Fruit fly (Drosophila melanogaster): Measurements from ENCODE around the gene Arp5.
A peak's percentile ranks its signal among the peaks of the same experiment; 100 is the strongest.

Gene Arp5

DNA sequence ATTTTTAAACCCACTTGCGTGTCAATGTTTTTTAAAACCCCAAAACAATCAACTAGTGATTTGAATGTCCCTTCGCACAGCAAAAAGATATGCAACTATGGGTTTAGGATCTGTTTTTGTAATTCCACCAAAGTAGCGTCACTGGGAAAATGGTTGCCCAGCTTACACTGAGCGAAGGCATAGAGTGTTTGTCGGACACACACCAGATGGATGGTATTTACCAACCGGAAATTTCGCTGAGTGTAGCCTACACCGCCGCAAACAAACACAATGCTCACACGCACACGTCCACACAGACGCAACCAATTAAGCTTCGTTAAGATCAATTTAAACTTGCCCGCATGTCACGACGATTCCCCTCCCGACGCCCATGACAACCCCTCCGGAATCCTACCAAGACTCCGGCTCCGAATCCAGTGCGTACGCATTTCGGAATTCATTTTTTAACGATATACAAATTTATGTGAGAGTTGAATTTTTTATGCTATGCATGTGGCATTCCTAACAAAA lies 43.5 kb downstream of the Arp5 start:
- TF ChIP-seq Ets98B (GFP tag; IDR thresholded peaks at IDR 0.05) (peak; percentile 29; the same call in 1 of the 2 replicates), CG12605 (GFP tag; IDR thresholded peaks at IDR 0.05) (no peak)

DNA sequence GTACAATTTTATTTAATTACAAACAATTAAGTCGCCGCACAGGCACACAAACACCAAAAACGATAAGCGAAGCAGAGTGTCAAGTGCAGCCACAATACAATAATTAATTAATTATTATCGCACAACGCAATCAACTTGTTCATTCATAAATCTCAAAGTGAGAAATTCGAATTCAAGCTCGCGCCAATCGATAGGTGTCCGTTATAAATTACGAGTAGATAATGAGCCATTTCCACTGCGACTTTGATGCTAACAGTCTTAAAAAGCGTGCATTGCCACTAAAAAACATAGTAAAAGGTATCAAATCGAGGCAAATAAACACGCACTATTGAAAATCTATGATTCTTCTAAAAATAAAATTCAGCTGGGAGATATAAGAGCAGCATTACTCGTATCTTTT lies 44.9 kb downstream of the Arp5 start:
- no peak for TF ChIP-seq CG10348 (GFP tag; IDR thresholded peaks at IDR 0.05)
- TF ChIP-seq EcR (GFP tag; optimal IDR thresholded peaks at IDR 0.05) = no peak
- TF ChIP-seq Snoo (tag; optimal IDR thresholded peaks at IDR 0.05) = no peak
- TF ChIP-seq CG4496 (GFP tag; IDR thresholded peaks at IDR 0.05) = no peak

- TF ChIP-seq CG13204 (GFP tag; optimal IDR thresholded peaks at IDR 0.05) (no peak), CG14655 (GFP tag; optimal IDR thresholded peaks at IDR 0.05) (no peak), CG12605 (GFP tag; IDR thresholded peaks at IDR 0.05) (no peak), CG32121 (GFP tag; IDR thresholded peaks at IDR 0.05) (no peak), CG9948 (tag; optimal IDR thresholded peaks at IDR 0.05) (no peak), CG10348 (GFP tag; IDR thresholded peaks at IDR 0.05) (no peak)
These were observed 46.9 kb downstream of the Arp5 start for dm6 chr3R:18232187-18232586.

- TF ChIP-seq Pif1A (GFP tag; optimal IDR thresholded peaks at IDR 0.05) (no peak), CG17806 (tag; optimal IDR thresholded peaks at IDR 0.05) (no peak), rn (GFP tag; IDR thresholded peaks at IDR 0.05) (no peak), Snoo (tag; optimal IDR thresholded peaks at IDR 0.05) (no peak), fd96Ca (GFP tag; IDR thresholded peaks at IDR 0.05) (0 out of 3 replicates have a peak, but pooled peaks have one; percentile 14)
These were observed 49.5 kb downstream of the Arp5 start for dm6 chr3R:18234699-18235257.

DNA sequence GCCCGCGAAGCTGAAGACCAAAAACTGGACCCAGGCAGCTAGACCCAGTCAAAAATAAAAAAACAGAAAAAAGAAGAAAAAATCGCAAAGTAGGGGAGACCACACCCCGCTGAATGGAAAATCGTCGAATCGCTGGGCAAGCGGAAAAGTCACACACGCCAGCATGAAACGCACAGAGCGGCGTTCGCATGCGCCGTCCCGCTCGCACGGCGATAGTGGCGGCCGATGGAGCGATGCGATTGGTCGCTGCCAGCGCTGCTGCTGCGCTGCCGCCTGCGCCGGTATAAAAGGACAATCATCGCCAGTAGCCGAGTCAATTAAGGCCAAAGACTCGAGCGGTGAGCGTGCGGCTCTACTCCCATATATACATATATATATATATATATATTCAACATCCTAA lies 50.6 kb downstream of the Arp5 start, which contains the start of gene repo:
Gene repo, plus strand, starts transcription at position 314 of the 400 bp plus-strand sequence.
- TF ChIP-seq CG8159 (tag; optimal IDR thresholded peaks at IDR 0.05) (no peak), CG15710 (tag; optimal IDR thresholded peaks at IDR 0.05) (no peak), CG4496 (GFP tag; IDR thresholded peaks at IDR 0.05) (peak; percentile 61; the same call in 2 of the 3 replicates), CG13204 (GFP tag; optimal IDR thresholded peaks at IDR 0.05) (peak; percentile 3), CG8301 (tag; optimal IDR thresholded peaks at IDR 0.05) (no peak)

Data from whole organism, pupa.